Fruit fly (Drosophila melanogaster): Measurements from ENCODE around the gene DIP-eta.

DIP-eta gene

DNA sequence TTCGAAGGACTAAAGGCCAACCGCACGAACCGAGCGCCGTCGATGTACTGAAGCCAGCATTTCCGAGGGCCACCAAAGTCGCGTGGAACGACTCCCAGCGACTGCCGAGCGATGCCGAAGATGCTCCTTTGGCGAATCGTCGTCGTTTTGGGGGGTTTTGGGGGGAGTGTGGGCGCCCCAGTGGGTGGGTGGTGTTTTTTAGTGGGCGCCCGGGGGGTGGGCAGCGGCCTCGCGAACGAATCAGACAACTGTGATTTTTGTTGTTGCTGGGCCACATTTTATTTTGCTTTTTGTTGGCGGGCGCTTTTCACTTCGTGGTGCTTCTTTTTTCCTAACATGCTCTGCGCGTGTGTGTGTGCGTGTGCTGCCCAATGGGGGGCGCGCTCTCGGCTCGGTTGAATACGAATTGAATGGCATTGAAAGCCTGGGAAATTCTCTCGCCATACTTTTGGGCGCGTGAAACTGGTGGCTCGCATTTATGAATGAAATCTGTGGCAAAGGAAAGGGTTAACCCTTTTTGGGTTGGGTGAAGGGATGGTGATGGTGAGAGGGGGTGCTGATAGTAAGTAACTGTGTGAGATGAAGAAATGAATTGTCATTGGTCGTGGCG, at the start of gene DIP-eta:
Gene DIP-eta, minus strand, starts transcription at position 51 of the 610 bp plus-strand sequence.
- TF ChIP-seq Hnf4 (GFP tag; optimal IDR thresholded peaks at IDR 0.05) (no peak), Sp1 (GFP tag; optimal IDR thresholded peaks at IDR 0.05) (peak; percentile 22), Dfd (GFP tag; optimal IDR thresholded peaks at IDR 0.05) (peak; percentile 85), dsf (GFP tag; optimal IDR thresholded peaks at IDR 0.05; ENCODE audit: borderline replicate concordance) (no peak), sv (GFP tag; optimal IDR thresholded peaks at IDR 0.05) (no peak), Hr83 (GFP tag; optimal IDR thresholded peaks at IDR 0.05; ENCODE audit: poor library complexity, severe bottlenecking) (no peak)

DNA sequence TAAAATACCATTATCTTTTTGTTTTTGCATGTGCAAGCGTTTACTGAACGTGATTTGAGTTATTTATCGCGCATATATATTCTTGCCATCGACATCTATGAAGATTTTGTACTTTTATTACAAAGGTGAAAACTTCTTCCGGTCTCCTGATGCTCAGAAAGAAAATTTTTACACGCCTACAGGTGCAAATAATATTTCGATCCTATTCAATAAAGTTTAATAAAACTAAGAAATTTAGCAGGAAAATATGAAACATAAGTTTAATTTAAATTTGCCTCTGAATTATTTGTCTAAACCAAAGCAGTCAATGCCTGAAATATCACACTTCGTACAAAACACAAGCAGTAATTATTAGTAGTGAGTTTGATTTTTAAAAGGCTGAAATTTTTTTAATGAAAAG, 44.8 kb upstream of the DIP-eta start, which contains the start of gene Hsp60C:
Gene Hsp60C, plus strand, starts transcription at position 301 of the 400 bp plus-strand sequence.
- no peak for TF ChIP-seq Abd-B (GFP tag; optimal IDR thresholded peaks at IDR 0.05)
- TF ChIP-seq dsf (GFP tag; optimal IDR thresholded peaks at IDR 0.05; ENCODE audit: borderline replicate concordance), result no peak
- TF ChIP-seq HLH106 (tag; optimal IDR thresholded peaks at IDR 0.05), result no peak
- no peak for TF ChIP-seq Hr78 (GFP tag; optimal IDR thresholded peaks at IDR 0.05)
- TF ChIP-seq Mio (GFP tag; optimal IDR thresholded peaks at IDR 0.05), result no peak
- no peak for TF ChIP-seq Myc (optimal IDR thresholded peaks at IDR 0.05)
- TF ChIP-seq Sp1 (GFP tag; optimal IDR thresholded peaks at IDR 0.05), result no peak
- no peak for TF ChIP-seq GATAd (GFP tag; optimal IDR thresholded peaks at IDR 0.05)
- TF ChIP-seq tai (GFP tag; optimal IDR thresholded peaks at IDR 0.05), result no peak
- no peak for TF ChIP-seq Jra (GFP tag; optimal IDR thresholded peaks at IDR 0.05)
- no peak for TF ChIP-seq br (GFP tag; optimal IDR thresholded peaks at IDR 0.05)
- no peak for TF ChIP-seq sage (GFP tag; optimal IDR thresholded peaks at IDR 0.05)
- no peak for TF ChIP-seq CrebA (GFP tag; optimal IDR thresholded peaks at IDR 0.05; ENCODE audit: borderline replicate concordance)
- TF ChIP-seq ey (GFP tag; optimal IDR thresholded peaks at IDR 0.05), result no peak
- no peak for TF ChIP-seq Rel (GFP tag; optimal IDR thresholded peaks at IDR 0.05)
- TF ChIP-seq Rel (tag; optimal IDR thresholded peaks at IDR 0.05), result no peak
- TF ChIP-seq CG9705 (GFP tag; optimal IDR thresholded peaks at IDR 0.05), result no peak
- TF ChIP-seq woc (GFP tag; optimal IDR thresholded peaks at IDR 0.05), result no peak

dm6 chr2L:5658415-5658814, 40.7 kb upstream of the DIP-eta start, which contains the start of gene DIP-theta:
Gene DIP-theta, minus strand, starts transcription at chr2L:5658560.
- TF ChIP-seq Rel (GFP tag; optimal IDR thresholded peaks at IDR 0.05), result no peak
- no peak for TF ChIP-seq Rel (tag; optimal IDR thresholded peaks at IDR 0.05)
- no peak for TF ChIP-seq jim (GFP tag; optimal IDR thresholded peaks at IDR 0.05)
- TF ChIP-seq CG9705 (GFP tag; optimal IDR thresholded peaks at IDR 0.05), result no peak
- no peak for TF ChIP-seq Hr78 (GFP tag; optimal IDR thresholded peaks at IDR 0.05)
- TF ChIP-seq woc (GFP tag; optimal IDR thresholded peaks at IDR 0.05), result no peak
- TF ChIP-seq OdsH (GFP tag; optimal IDR thresholded peaks at IDR 0.05), result no peak

dm6 chr2L:5623727-5624407, 6.1 kb upstream of the DIP-eta start, which contains the start of gene Cyp6a16:
Gene Cyp6a16, minus strand, starts transcription at chr2L:5623762.
- TF ChIP-seq Rel (GFP tag; optimal IDR thresholded peaks at IDR 0.05) (no peak), Rel (tag; optimal IDR thresholded peaks at IDR 0.05) (no peak), Myc (optimal IDR thresholded peaks at IDR 0.05) (peak; percentile 72)

- no peak for TF ChIP-seq dmrt93B (GFP tag; optimal IDR thresholded peaks at IDR 0.05)
- no peak for TF ChIP-seq brk (GFP tag; optimal IDR thresholded peaks at IDR 0.05)
- no peak for TF ChIP-seq psq (GFP tag; optimal IDR thresholded peaks at IDR 0.05)
- TF ChIP-seq ey (GFP tag; optimal IDR thresholded peaks at IDR 0.05), result no peak
- no peak for TF ChIP-seq sv (GFP tag; optimal IDR thresholded peaks at IDR 0.05)
- TF ChIP-seq usp (GFP tag; optimal IDR thresholded peaks at IDR 0.05), result no peak
- TF ChIP-seq Hr78 (GFP tag; optimal IDR thresholded peaks at IDR 0.05), result no peak
- no peak for TF ChIP-seq CG9705 (GFP tag; optimal IDR thresholded peaks at IDR 0.05)
- TF ChIP-seq Rel (GFP tag; optimal IDR thresholded peaks at IDR 0.05), result no peak
- TF ChIP-seq Rel (tag; optimal IDR thresholded peaks at IDR 0.05), result no peak
- no peak for TF ChIP-seq br (GFP tag; optimal IDR thresholded peaks at IDR 0.05)
- no peak for TF ChIP-seq h (GFP tag; optimal IDR thresholded peaks at IDR 0.05)
- no peak for TF ChIP-seq OdsH (GFP tag; optimal IDR thresholded peaks at IDR 0.05)
- TF ChIP-seq GATAd (GFP tag; optimal IDR thresholded peaks at IDR 0.05), result no peak
- no peak for TF ChIP-seq woc (GFP tag; optimal IDR thresholded peaks at IDR 0.05)
- TF ChIP-seq dl (GFP tag; optimal IDR thresholded peaks at IDR 0.05; ENCODE audit: insufficient read depth in 1 of 2, partially characterized antibody in 2 of 2), result no peak
- TF ChIP-seq N (GFP tag; optimal IDR thresholded peaks at IDR 0.05), result no peak
- TF ChIP-seq Vsx2 (GFP tag; optimal IDR thresholded peaks at IDR 0.05; ENCODE audit: partially characterized antibody), result no peak
- TF ChIP-seq CrebA (GFP tag; optimal IDR thresholded peaks at IDR 0.05; ENCODE audit: borderline replicate concordance), result no peak
Observed at dm6 chr2L:5617224-5617623, 522 bp downstream of the DIP-eta start.

Data from whole organism, wandering third instar larva.